Worm (Caenorhabditis elegans): ENCODE results near the gene R12H7.4.

The R12H7.4 gene

DNA sequence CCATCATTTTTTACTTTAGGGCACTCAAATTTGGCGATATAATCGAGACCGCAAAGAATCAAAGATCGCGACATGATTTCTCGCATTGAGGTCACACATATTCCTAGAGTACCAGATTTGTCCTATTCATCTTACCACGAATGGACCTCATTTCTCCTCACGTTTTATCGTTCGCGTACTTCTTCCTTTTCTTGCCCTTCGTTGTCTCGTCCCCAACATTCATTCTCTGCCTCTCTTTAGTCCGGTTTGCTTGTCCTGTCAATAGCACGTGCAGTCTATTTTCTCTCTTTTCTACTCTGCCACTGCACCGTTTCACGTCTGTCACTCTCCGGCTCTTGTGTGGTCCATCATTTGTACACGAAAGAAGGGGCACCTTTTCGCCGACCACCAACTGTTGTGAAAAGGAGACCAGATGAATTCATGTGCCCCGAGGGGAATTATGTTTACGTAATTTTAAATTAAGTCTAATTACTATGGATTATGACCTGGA is 34.5 kb downstream of the R12H7.4 start (continued):
- no peak for TF ChIP-seq ets-4 (GFP tag; optimal IDR thresholded peaks at IDR 0.05)
- no peak for TF ChIP-seq efl-1 (GFP tag; optimal IDR thresholded peaks at IDR 0.05)
- no peak for TF ChIP-seq mes-4 (tag; optimal IDR thresholded peaks at IDR 0.05)
- TF ChIP-seq hlh-26 (GFP tag; conservative IDR thresholded peaks at IDR 0.05): no peak
- no peak for TF ChIP-seq cebp-1 (GFP tag; IDR thresholded peaks at IDR 0.05)
- TF ChIP-seq cebp-1 (tag; optimal IDR thresholded peaks at IDR 0.05): peak; percentile 60
- TF ChIP-seq nhr-80 (tag; optimal IDR thresholded peaks at IDR 0.05): peak; percentile 74
- no peak for TF ChIP-seq nfya-1 (tag; optimal IDR thresholded peaks at IDR 0.05; ENCODE audit: borderline replicate concordance, insufficient read depth)
- no peak for TF ChIP-seq rpc-1 (optimal IDR thresholded peaks at IDR 0.05)
- no peak for TF ChIP-seq rpc-1 (tag; optimal IDR thresholded peaks at IDR 0.05)
- TF ChIP-seq F57C9.4 (tag; optimal IDR thresholded peaks at IDR 0.05): no peak
- peak; percentile 74 for TF ChIP-seq ceh-27 (GFP tag; optimal IDR thresholded peaks at IDR 0.05)

DNA sequence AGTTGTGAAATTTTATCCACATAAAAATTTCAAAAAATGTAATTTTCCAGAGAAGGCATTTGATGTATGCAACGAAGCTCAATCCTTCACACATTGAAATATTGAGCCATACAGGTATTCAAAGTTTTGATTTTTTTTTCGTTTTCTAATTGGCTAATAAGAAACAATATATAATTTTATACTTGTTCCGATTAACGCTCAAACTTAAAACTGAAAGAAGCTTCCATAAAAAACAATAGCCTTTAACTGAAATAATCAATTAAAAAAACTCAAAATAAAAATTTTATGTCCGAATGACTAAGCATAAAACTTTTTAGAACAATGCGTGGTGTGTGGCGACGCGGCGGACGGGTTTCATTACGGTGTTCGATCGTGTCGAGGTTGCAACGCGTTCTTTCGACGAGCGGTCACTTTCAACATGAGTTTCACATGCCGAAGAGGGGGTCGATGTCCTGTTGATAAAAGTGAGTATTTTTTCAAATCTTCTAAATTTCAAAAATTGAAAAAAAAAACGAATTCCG is 35.1 kb downstream of the R12H7.4 start, which contains the start of gene nhr-32:
Gene nhr-32, plus strand, starts transcription at position 51 of the 521 bp plus-strand sequence.
- TF ChIP-seq lsy-27 (tag; optimal IDR thresholded peaks at IDR 0.05; ENCODE audit: borderline replicate concordance, insufficient read depth): no peak
- no peak for TF ChIP-seq lsl-1 (GFP tag; optimal IDR thresholded peaks at IDR 0.05)
- TF ChIP-seq ekl-4 (GFP tag; IDR thresholded peaks at IDR 0.05): no peak
- TF ChIP-seq B0336.3 (GFP tag; IDR thresholded peaks at IDR 0.05): no peak
- no peak for TF ChIP-seq nhr-27 (tag; optimal IDR thresholded peaks at IDR 0.05)

DNA sequence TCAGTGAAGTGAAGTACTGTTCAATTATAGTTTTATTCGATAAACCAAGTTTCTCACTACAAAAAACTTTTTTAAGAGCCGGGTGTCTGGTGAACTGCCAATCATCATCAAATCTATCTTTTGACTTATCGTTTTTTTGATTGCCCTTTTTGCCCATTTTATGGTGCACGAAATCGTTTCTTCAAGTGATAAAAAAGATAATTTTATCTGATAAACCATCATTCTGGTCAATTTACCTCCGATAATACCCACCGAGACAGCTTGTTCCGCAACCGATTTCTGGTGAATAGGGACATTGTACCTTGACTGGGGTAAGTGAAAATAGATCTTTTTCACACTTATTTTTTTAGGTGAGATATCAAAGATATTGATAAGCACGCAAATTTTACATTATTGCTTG is 40.7 kb downstream of the R12H7.4 start, which contains the start of gene K08H2.10:
Gene K08H2.10, plus strand, starts transcription at position 230 of the 400 bp plus-strand sequence.
- peak; percentile 93 for TF ChIP-seq nhr-80 (tag; optimal IDR thresholded peaks at IDR 0.05)
- peak; percentile 21 for TF ChIP-seq unc-62 (GFP tag; optimal IDR thresholded peaks at IDR 0.05)
- no peak for TF ChIP-seq ztf-18 (tag; optimal IDR thresholded peaks at IDR 0.05)
- TF ChIP-seq ekl-4 (GFP tag; IDR thresholded peaks at IDR 0.05): no peak
- no peak for TF ChIP-seq D2030.7 (GFP tag; IDR thresholded peaks at IDR 0.05)
- TF ChIP-seq ztf-22 (GFP tag; optimal IDR thresholded peaks at IDR 0.05): peak; percentile 2
- TF ChIP-seq ets-4 (GFP tag; optimal IDR thresholded peaks at IDR 0.05): peak; percentile 68
- TF ChIP-seq Y53G8AR.9 (GFP tag; conservative IDR thresholded peaks at IDR 0.05): no peak
- TF ChIP-seq hlh-12 (tag; optimal IDR thresholded peaks at IDR 0.05): no peak
- TF ChIP-seq xnd-1 (tag; optimal IDR thresholded peaks at IDR 0.05): no peak
- peak in 1 of 2 experiments; percentile 30 for TF ChIP-seq let-607 (tag; optimal IDR thresholded peaks at IDR 0.05)
- TF ChIP-seq egl-18 (GFP tag; IDR thresholded peaks at IDR 0.05): no peak
- peak; percentile 33 for TF ChIP-seq tbp1 (GFP tag; optimal IDR thresholded peaks at IDR 0.05)

DNA sequence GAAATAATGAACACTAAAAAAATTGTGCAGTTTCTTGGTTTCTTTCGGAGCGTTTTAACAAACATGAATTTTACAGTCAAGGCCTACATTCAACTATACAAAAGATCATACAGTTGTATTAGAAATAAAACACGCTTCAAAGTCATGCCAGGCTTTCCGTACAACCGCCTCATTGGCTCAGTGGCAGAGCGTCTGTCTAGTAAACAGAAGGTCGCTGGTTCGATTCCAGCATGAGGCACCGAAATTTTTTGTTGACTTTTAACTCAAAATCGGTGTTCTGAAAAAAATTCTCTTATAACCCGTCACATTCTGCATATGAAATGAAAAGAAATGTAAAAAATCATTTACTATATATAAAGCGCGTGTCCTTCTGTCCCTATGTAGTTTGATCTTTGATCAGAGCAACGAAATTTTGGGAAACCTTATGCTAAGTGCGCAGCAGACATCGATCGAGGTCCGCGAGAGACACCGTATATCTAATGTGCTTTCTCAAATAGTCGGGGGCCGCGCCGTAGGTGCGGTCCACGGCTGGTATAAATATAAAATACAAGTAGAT is 44.2 kb downstream of the R12H7.4 start:
- peak; percentile 10 for TF ChIP-seq ZK185.1 (tag; optimal IDR thresholded peaks at IDR 0.05; ENCODE audit: poor library complexity, severe bottlenecking)
- TF ChIP-seq B0035.1 (tag; optimal IDR thresholded peaks at IDR 0.05): peak; percentile 5
- peak; percentile 69 for TF ChIP-seq rpc-1 (optimal IDR thresholded peaks at IDR 0.05)
- TF ChIP-seq rpc-1 (tag; optimal IDR thresholded peaks at IDR 0.05): peak; percentile 84
- peak; percentile 31 for TF ChIP-seq madf-10 (tag; optimal IDR thresholded peaks at IDR 0.05)
- peak; percentile 8 for TF ChIP-seq nhr-80 (tag; optimal IDR thresholded peaks at IDR 0.05)
- TF ChIP-seq ztf-18 (tag; optimal IDR thresholded peaks at IDR 0.05): peak; percentile 10
- TF ChIP-seq B0261.1 (tag; optimal IDR thresholded peaks at IDR 0.05): peak; percentile 66
- peak; percentile 58; the same call in 1 of the 2 replicates for TF ChIP-seq pbrm-1 (GFP tag; IDR thresholded peaks at IDR 0.05)
- TF ChIP-seq rec-8 (tag; optimal IDR thresholded peaks at IDR 0.05): peak in 1 of 2 experiments; percentile 38
- 0 out of 2 replicates have a peak, but pooled peaks have one; percentile 17 for TF ChIP-seq dox-1 (GFP tag; IDR thresholded peaks at IDR 0.05)
- peak; percentile 38 for TF ChIP-seq hmg-1.2 (GFP tag; IDR thresholded peaks at IDR 0.05)
- TF ChIP-seq egl-18 (GFP tag; IDR thresholded peaks at IDR 0.05): 0 out of 2 replicates have a peak, but pooled peaks have one; percentile 16
- TF ChIP-seq snpc-1.3 (tag; optimal IDR thresholded peaks at IDR 0.05; ENCODE audit: insufficient read depth): peak; percentile 27
- TF ChIP-seq die-1 (tag; optimal IDR thresholded peaks at IDR 0.05): peak; percentile 74
- peak; percentile 68 for TF ChIP-seq snpc-4 (GFP tag; optimal IDR thresholded peaks at IDR 0.05)
- peak in 3 of 4 experiments; percentile 63 to 91 (median 86) for TF ChIP-seq snpc-4 (tag; optimal IDR thresholded peaks at IDR 0.05)
- peak; percentile 36 for TF ChIP-seq nhr-90 (tag; optimal IDR thresholded peaks at IDR 0.05)
- 0 out of 2 replicates have a peak, but pooled peaks have one; percentile 16 for TF ChIP-seq D2030.7 (GFP tag; IDR thresholded peaks at IDR 0.05)

Data from whole organism, young adult.